Fruit fly (Drosophila melanogaster) whole organism, wandering third instar larva: Measurements from ENCODE around the gene CG15040.

Experiments used
- Abd-B ChIP-seq: fragments of >200 bp; optimal IDR thresholded peaks from 2 replicates; lab custom pipeline; 2017; ENCODE audit warnings: missing biosample characterization, missing genetic modification characterization
- Hr78 ChIP-seq: fragments of >200 bp; optimal IDR thresholded peaks from 2 replicates; lab custom pipeline; 2017; ENCODE audit warnings: missing biosample characterization, missing genetic modification characterization
- Hr83 ChIP-seq: fragments of 200-300 bp; sonication (Bioruptor generic); optimal IDR thresholded peaks from 2 replicates; lab custom pipeline; 2016; ENCODE audit warnings: missing biosample characterization, mild to moderate bottlenecking, missing genetic modification characterization, moderate library complexity; ENCODE audit not compliant: poor library complexity, severe bottlenecking
- Jra ChIP-seq: sonication (Bioruptor generic); optimal IDR thresholded peaks from 2 replicates; lab custom pipeline; 2016; ENCODE audit warnings: missing biosample characterization, missing genetic modification characterization
- Myc ChIP-seq: fragments of >200 bp; optimal IDR thresholded peaks from 2 replicates; lab custom pipeline; 2017
- OdsH ChIP-seq: fragments of 200-800 bp; sonication (Bioruptor generic); optimal IDR thresholded peaks from 2 replicates; lab custom pipeline; 2016; ENCODE audit warnings: missing biosample characterization, mild to moderate bottlenecking, missing genetic modification characterization
- Vsx2 ChIP-seq: fragments of 200-300, 225-300 bp; sonication (Bioruptor generic); optimal IDR thresholded peaks from 2 replicates; lab custom pipeline; 2018; ENCODE audit warnings: missing biosample characterization, missing genetic modification characterization; ENCODE audit not compliant: partially characterized antibody
- dmrt93B ChIP-seq: fragments of 200-800 bp; sonication (Bioruptor generic); optimal IDR thresholded peaks from 2 replicates; lab custom pipeline; 2018; ENCODE audit warnings: missing biosample characterization, mild to moderate bottlenecking, missing genetic modification characterization
- foxo ChIP-seq, 2 experiments: fragments of 200-800 bp; sonication (Bioruptor generic); optimal IDR thresholded peaks; 2 replicates in 1 of 2; 3 replicates in 1 of 2; lab custom pipeline; 2016 to 2017; ENCODE audit warnings: missing biosample characterization in 2 of 2, missing genetic modification characterization in 2 of 2

DNA sequence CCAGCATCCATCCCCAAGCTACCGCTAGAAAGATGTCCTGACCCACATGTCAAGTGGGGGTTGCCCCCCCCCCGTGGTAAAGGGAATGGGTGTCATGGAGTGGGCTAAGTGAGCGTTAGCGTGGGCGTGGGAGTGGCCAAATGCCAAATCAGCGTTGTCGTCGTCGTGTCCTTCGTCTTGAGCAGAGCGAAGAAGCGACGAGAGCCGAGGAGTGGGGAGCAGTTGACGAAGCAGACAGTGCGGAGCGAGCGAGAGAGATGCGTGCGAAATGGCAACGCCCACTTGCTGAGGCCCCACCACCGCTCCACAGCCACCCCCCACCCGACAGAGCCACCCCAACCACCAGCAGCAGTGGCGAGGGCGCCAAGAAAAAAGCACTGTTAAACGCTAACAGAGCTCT, 42.2 kb downstream of the CG15040 start:
- TF ChIP-seq Vsx2 (GFP tag; lab: Kevin White, UChicago) (no peak), Hr78 (GFP tag; lab: Kevin White, UChicago) (no peak), dmrt93B (GFP tag; lab: Kevin White, UChicago) (no peak), OdsH (no peak), Hr83 (no peak), Myc (lab: Kevin White, UChicago) (no peak), Abd-B (GFP tag; lab: Kevin White, UChicago) (no peak), Jra (GFP tag; lab: Kevin White, UChicago) (no peak), foxo (GFP tag; optimal IDR thresholded peaks at IDR 0.05; lab: Kevin White, UChicago) (no peak)
